Worm (Caenorhabditis elegans) whole organism, late embryonic: ENCODE results near the gene F13E9.9.

Experiments used
- Y22D7AL.16 ChIP-seq: sonication (generic microtip); optimal IDR thresholded peaks from 2 replicates; lab custom pipeline; 2016; ENCODE audit warnings: missing genetic modification characterization, missing compliant biosample characterization
- ceh-9 ChIP-seq: sonication (generic microtip); optimal IDR thresholded peaks from 2 replicates; lab custom pipeline; 2016; ENCODE audit warnings: mild to moderate bottlenecking, missing genetic modification characterization, inconsistent platforms, missing compliant biosample characterization

- no peak for TF ChIP-seq ceh-9
- TF ChIP-seq Y22D7AL.16 (tag; lab: Kevin White, UChicago), result no peak
Measured at ce11 chrIV:10876844-10877243, 22.1 kb downstream of the F13E9.9 start, which contains the start of gene fipr-14.
